Worm (Caenorhabditis elegans) whole organism, young adult: Measurements from ENCODE around the gene F41G3.3.

Experiments
- D2030.7 ChIP-seq: fragments of 200-800 bp; sonication (Bioruptor generic); IDR thresholded peaks from 2 replicates; pipeline ENCODE4 v1.3.6; 2022; ENCODE audit warnings: missing genetic modification reagents, missing genetic modification characterization, missing compliant biosample characterization
- F37B4.10 ChIP-seq: fragments of 200-800 bp; sonication (Bioruptor generic); IDR thresholded peaks from 2 replicates; pipeline ENCODE4 v1.3.6; 2022; ENCODE audit warnings: missing genetic modification characterization, missing compliant biosample characterization
- F52B5.7 ChIP-seq: sonication (generic microtip); optimal IDR thresholded peaks from 2 replicates; lab custom pipeline; 2016; ENCODE audit warnings: mild to moderate bottlenecking, missing genetic modification characterization, missing compliant biosample characterization
- F55B11.4 ChIP-seq: sonication (generic microtip); optimal IDR thresholded peaks from 2 replicates; lab custom pipeline; 2016; ENCODE audit warnings: missing compliant biosample characterization, missing genetic modification characterization, borderline replicate concordance; ENCODE audit not compliant: insufficient read depth
- Y95B8A.8 ChIP-seq: fragments of 200-800 bp; sonication (Bioruptor generic); IDR thresholded peaks from 2 replicates; pipeline ENCODE4 v1.3.6; 2022; ENCODE audit warnings: missing genetic modification reagents, missing genetic modification characterization, missing compliant biosample characterization
- akir-1 ChIP-seq: fragments of 200-800 bp; sonication (Bioruptor generic); optimal IDR thresholded peaks from 2 replicates; lab custom pipeline; 2018; ENCODE audit warnings: mild to moderate bottlenecking, missing genetic modification characterization, moderate library complexity, missing compliant biosample characterization
- aptf-3 ChIP-seq: fragments of 200-800 bp; sonication (Bioruptor generic); IDR thresholded peaks from 2 replicates; pipeline ENCODE4 v1.3.6; 2022; ENCODE audit warnings: missing genetic modification characterization, missing compliant biosample characterization
- attf-5 ChIP-seq: fragments of 200-800 bp; sonication (Bioruptor generic); optimal IDR thresholded peaks from 2 replicates; lab custom pipeline; 2018; ENCODE audit warnings: mild to moderate bottlenecking, missing genetic modification characterization, missing compliant biosample characterization
- attf-6 ChIP-seq: fragments of 200-800 bp; sonication (Bioruptor generic); IDR thresholded peaks from 2 replicates; pipeline ENCODE4 v1.3.6; 2022; ENCODE audit warnings: missing genetic modification reagents, missing genetic modification characterization, missing compliant biosample characterization
- cebp-1 ChIP-seq, 2 experiments: fragments of 200-800 bp in 1 of 2; sonication (Bioruptor generic) in 1 of 2; sonication (generic microtip) in 1 of 2; IDR thresholded peaks in 1 of 2; optimal IDR thresholded peaks in 1 of 2; 2 replicates each; pipeline versions ENCODE4 v1.3.6 to Lab custom; 2017 to 2022; ENCODE audit warnings: missing compliant biosample characterization in 2 of 2, missing genetic modification characterization in 2 of 2, mild to moderate bottlenecking in 1 of 2, missing genetic modification reagents in 1 of 2, moderate library complexity in 1 of 2
- ceh-27 ChIP-seq: fragments of 200-800 bp; sonication (Bioruptor generic); optimal IDR thresholded peaks from 2 replicates; lab custom pipeline; 2018; ENCODE audit warnings: mild to moderate bottlenecking, missing genetic modification characterization, moderate library complexity, missing compliant biosample characterization
- ceh-40 ChIP-seq: fragments of 200-800 bp; sonication (Bioruptor generic); IDR thresholded peaks from 2 replicates; pipeline ENCODE4 v1.3.6; 2022; ENCODE audit warnings: missing genetic modification characterization, missing compliant biosample characterization
- ceh-58 ChIP-seq: fragments of 200-800 bp; sonication (Bioruptor generic); IDR thresholded peaks from 2 replicates; pipeline ENCODE4 v1.3.6; 2022; ENCODE audit warnings: missing genetic modification characterization, missing compliant biosample characterization
- chd-7 ChIP-seq: sonication (generic microtip); optimal IDR thresholded peaks from 2 replicates; lab custom pipeline; 2016; ENCODE audit warnings: mild to moderate bottlenecking, missing genetic modification characterization, moderate library complexity, missing compliant biosample characterization
- dox-1 ChIP-seq: fragments of 200-800 bp; sonication (Bioruptor generic); IDR thresholded peaks from 2 replicates; pipeline ENCODE4 v1.3.6; 2022; ENCODE audit warnings: missing genetic modification reagents, missing genetic modification characterization, missing compliant biosample characterization
- efl-1 ChIP-seq: fragments of 150-350 bp; optimal IDR thresholded peaks from 2 replicates; lab custom pipeline; 2014; ENCODE audit warnings: missing biosample characterization, missing genetic modification reagents, missing genetic modification characterization
- egl-18 ChIP-seq: fragments of 200-800 bp; sonication (Bioruptor generic); IDR thresholded peaks from 2 replicates; pipeline ENCODE4 v1.3.6; 2022; ENCODE audit warnings: missing genetic modification reagents, missing genetic modification characterization, missing compliant biosample characterization
- egl-44 ChIP-seq: fragments of 200-800 bp; sonication (Bioruptor generic); IDR thresholded peaks from 2 replicates; pipeline ENCODE4 v1.3.6; 2022; ENCODE audit warnings: missing genetic modification reagents, missing genetic modification characterization, missing compliant biosample characterization
- fkh-3 ChIP-seq: sonication (generic microtip); optimal IDR thresholded peaks from 2 replicates; lab custom pipeline; 2016; ENCODE audit warnings: mild to moderate bottlenecking, missing genetic modification characterization, missing compliant biosample characterization
- let-526 ChIP-seq: fragments of 200-800 bp; sonication (Bioruptor generic); IDR thresholded peaks from 2 replicates; pipeline ENCODE4 v1.3.6; 2022; ENCODE audit warnings: missing genetic modification reagents, missing genetic modification characterization, missing compliant biosample characterization
- lir-1 ChIP-seq: fragments of 200-800 bp; sonication (Bioruptor generic); conservative IDR thresholded peaks from 2 replicates; pipeline ENCODE4 v1.3.6; 2022; ENCODE audit warnings: missing genetic modification reagents, missing genetic modification characterization, missing compliant biosample characterization
- lsl-1 ChIP-seq: fragments of 200-800 bp; sonication (Bioruptor generic); optimal IDR thresholded peaks from 2 replicates; lab custom pipeline; 2018; ENCODE audit warnings: mild to moderate bottlenecking, missing genetic modification characterization, moderate library complexity, missing compliant biosample characterization
- madf-8 ChIP-seq: fragments of 200-800 bp; sonication (Bioruptor generic); conservative IDR thresholded peaks from 2 replicates; pipeline ENCODE4 v1.3.6; 2022; ENCODE audit warnings: missing genetic modification reagents, missing genetic modification characterization, missing compliant biosample characterization
- mcd-1 ChIP-seq: fragments of 200-800 bp; sonication (Bioruptor generic); IDR thresholded peaks from 2 replicates; pipeline ENCODE4 v1.3.6; 2022; ENCODE audit warnings: missing genetic modification reagents, missing genetic modification characterization, missing compliant biosample characterization
- nfya-1 ChIP-seq: sonication (generic microtip); optimal IDR thresholded peaks from 2 replicates; lab custom pipeline; 2017; ENCODE audit warnings: antibody characterized with exemption, missing compliant biosample characterization, missing genetic modification characterization, borderline replicate concordance; ENCODE audit not compliant: insufficient read depth
- nfya-2 ChIP-seq: fragments of 200-800 bp; sonication (Bioruptor generic); IDR thresholded peaks from 2 replicates; pipeline ENCODE4 v1.3.6; 2022; ENCODE audit warnings: missing genetic modification reagents, missing genetic modification characterization, missing compliant biosample characterization
- nhr-120 ChIP-seq: fragments of 200-800 bp; sonication (Bioruptor generic); IDR thresholded peaks from 2 replicates; pipeline ENCODE4 v1.3.6; 2022; ENCODE audit warnings: missing genetic modification characterization, missing compliant biosample characterization
- nhr-27 ChIP-seq: fragments of 200-800 bp; sonication (Bioruptor generic); optimal IDR thresholded peaks from 2 replicates; lab custom pipeline; 2018; ENCODE audit warnings: mild to moderate bottlenecking, missing genetic modification characterization, moderate library complexity, missing compliant biosample characterization
- nhr-80 ChIP-seq: sonication (generic microtip); optimal IDR thresholded peaks from 2 replicates; lab custom pipeline; 2016; ENCODE audit warnings: missing genetic modification characterization, missing compliant biosample characterization
- pbrm-1 ChIP-seq: fragments of 200-800 bp; sonication (Bioruptor generic); IDR thresholded peaks from 2 replicates; pipeline ENCODE4 v1.3.6; 2022; ENCODE audit warnings: missing genetic modification reagents, missing genetic modification characterization, missing compliant biosample characterization
- repo-1 ChIP-seq: sonication (generic microtip); optimal IDR thresholded peaks from 2 replicates; lab custom pipeline; 2017; ENCODE audit warnings: mild to moderate bottlenecking, missing genetic modification characterization, missing compliant biosample characterization
- snpc-1.1 ChIP-seq: sonication (generic microtip); optimal IDR thresholded peaks from 2 replicates; lab custom pipeline; 2017; ENCODE audit warnings: missing genetic modification characterization, mild to moderate bottlenecking, missing compliant biosample characterization, antibody characterized with exemption, moderate library complexity, missing genotype, missing genetic modification reagents; ENCODE audit not compliant: insufficient read depth
- snpc-4 ChIP-seq, 5 experiments: fragments of 150-350 bp in 1 of 5; sonication (generic microtip) in 4 of 5; optimal IDR thresholded peaks; 2 replicates each; lab custom pipeline; 2014 to 2018; ENCODE audit warnings: missing genetic modification characterization in 5 of 5, missing biosample characterization in 3 of 5, antibody characterized with exemption in 2 of 5, mild to moderate bottlenecking in 2 of 5, missing compliant biosample characterization in 2 of 5, missing genotype in 2 of 5, moderate library complexity in 2 of 5, missing genetic modification reagents in 1 of 5
- somi-1 ChIP-seq: fragments of 200-800 bp; sonication (Bioruptor generic); optimal IDR thresholded peaks from 2 replicates; lab custom pipeline; 2018; ENCODE audit warnings: mild to moderate bottlenecking, missing genetic modification characterization, missing compliant biosample characterization
- sptf-2 ChIP-seq: fragments of 200-800 bp; sonication (Bioruptor generic); optimal IDR thresholded peaks from 2 replicates; lab custom pipeline; 2018; ENCODE audit warnings: mild to moderate bottlenecking, missing genetic modification characterization, missing compliant biosample characterization
- unc-62 ChIP-seq: fragments of 150-350 bp; optimal IDR thresholded peaks from 2 replicates; lab custom pipeline; 2014; ENCODE audit warnings: missing biosample characterization, missing genetic modification reagents, missing genetic modification characterization
- ztf-22 ChIP-seq: fragments of 200-800 bp; sonication (Bioruptor generic); optimal IDR thresholded peaks from 2 replicates; lab custom pipeline; 2018; ENCODE audit warnings: mild to moderate bottlenecking, missing genetic modification characterization, moderate library complexity, missing compliant biosample characterization
- ztf-25 ChIP-seq: fragments of 200-800 bp; sonication (Bioruptor generic); IDR thresholded peaks from 2 replicates; pipeline ENCODE4 v1.3.6; 2022; ENCODE audit warnings: missing genetic modification reagents, missing genetic modification characterization, missing compliant biosample characterization
- ztf-28 ChIP-seq: fragments of 200-800 bp; sonication (Bioruptor generic); IDR thresholded peaks from 2 replicates; pipeline ENCODE4 v1.3.6; 2022; ENCODE audit warnings: missing genetic modification reagents, missing genetic modification characterization, missing compliant biosample characterization

Gene F41G3.3

DNA sequence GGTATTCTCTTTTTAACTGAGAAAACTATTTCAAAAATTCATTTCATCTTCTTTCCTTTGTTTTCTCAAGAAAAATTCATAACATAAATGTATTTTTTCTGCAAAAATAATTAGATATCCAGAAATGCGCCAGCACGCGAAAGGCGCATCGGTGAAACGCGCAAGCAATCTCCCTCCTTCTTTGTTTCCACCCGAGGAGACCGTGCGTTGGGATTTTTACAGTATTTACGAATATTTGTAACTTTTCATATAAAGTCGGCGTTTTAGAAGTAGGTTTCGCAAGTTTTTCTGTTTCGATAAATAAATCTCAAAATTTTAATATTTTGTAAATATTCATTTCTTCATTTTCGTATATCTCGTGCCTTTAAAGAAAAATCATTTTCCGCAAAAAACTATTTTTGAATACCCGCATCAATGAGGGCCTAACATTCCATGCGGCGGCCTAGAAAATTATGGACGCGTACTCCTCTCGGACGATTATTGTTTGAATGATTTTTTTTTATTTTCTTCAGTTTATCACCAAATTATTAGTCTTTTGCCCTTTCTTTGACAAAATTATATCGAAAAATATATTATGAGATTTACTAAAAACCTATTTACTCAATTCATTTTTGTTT is 20.2 kb downstream of the F41G3.3 start, which contains the start of gene ssup-72 (continued):
- TF ChIP-seq nhr-27 (tag; lab: Kevin White, UChicago) (no peak), sptf-2 (no peak), ceh-27 (GFP tag; lab: Kevin White, UChicago) (peak; percentile 55), chd-7 (tag; lab: Kevin White, UChicago) (no peak), unc-62 (no peak), snpc-4 (GFP tag; optimal IDR thresholded peaks at IDR 0.05; lab: Kevin White, UChicago) (no peak), snpc-4 (tag; optimal IDR thresholded peaks at IDR 0.05; lab: Kevin White, UChicago) (peak in 2 of 4 experiments; percentile 8 to 33), efl-1 (GFP tag; lab: Kevin White, UChicago) (peak; percentile 48), egl-18 (GFP tag; lab: Robert Waterston, UW) (no peak), ztf-28 (GFP tag; lab: Robert Waterston, UW) (no peak), somi-1 (GFP tag; lab: Kevin White, UChicago) (no peak), fkh-3 (tag; lab: Kevin White, UChicago) (no peak), nfya-2 (GFP tag; lab: Robert Waterston, UW) (no peak), F52B5.7 (tag; lab: Kevin White, UChicago) (no peak), D2030.7 (peak; percentile 76), madf-8 (GFP tag; lab: Robert Waterston, UW) (peak; percentile 50), aptf-3 (GFP tag; lab: Robert Waterston, UW) (no peak), nfya-1 (tag; lab: Kevin White, UChicago) (no peak), repo-1 (tag; lab: Kevin White, UChicago) (no peak), Y95B8A.8 (GFP tag; lab: Robert Waterston, UW) (no peak), nhr-80 (tag; lab: Kevin White, UChicago) (no peak), F37B4.10 (GFP tag; lab: Robert Waterston, UW) (no peak), ztf-25 (GFP tag; lab: Robert Waterston, UW) (0 out of 2 replicates have a peak, but pooled peaks have one; percentile 6), F55B11.4 (tag; lab: Kevin White, UChicago) (no peak), attf-6 (GFP tag; lab: Robert Waterston, UW) (no peak), cebp-1 (GFP tag; IDR thresholded peaks at IDR 0.05; lab: Robert Waterston, UW) (no peak), cebp-1 (tag; optimal IDR thresholded peaks at IDR 0.05; lab: Kevin White, UChicago) (no peak), ceh-58 (no peak), mcd-1 (peak; percentile 62; the same call in 1 of the 2 replicates), ztf-22 (GFP tag; lab: Kevin White, UChicago) (no peak), lsl-1 (GFP tag; lab: Kevin White, UChicago) (peak; percentile 60), let-526 (GFP tag; lab: Robert Waterston, UW) (no peak)

DNA sequence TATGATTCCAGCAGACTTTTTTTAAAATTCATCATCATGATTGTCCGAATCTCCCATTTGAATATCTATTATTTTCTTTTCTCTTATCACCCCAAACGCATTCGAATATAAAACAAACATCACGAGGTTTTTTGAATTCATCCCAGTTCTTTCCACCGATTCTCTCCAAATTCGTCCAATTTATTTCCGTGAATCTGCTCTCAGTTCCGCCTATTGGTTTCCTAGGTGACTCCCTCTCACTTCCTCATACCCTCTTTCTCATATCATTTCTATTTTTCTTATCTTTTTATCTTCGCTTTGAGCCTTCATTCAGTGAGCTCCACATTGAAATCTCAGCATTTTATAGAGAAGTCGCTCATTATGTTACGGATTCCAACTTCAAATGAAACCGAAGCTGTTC is 22.8 kb downstream of the F41G3.3 start, which contains the start of gene T13C2.7:
T13C2.7 (plus strand) TSS at position 301 of the 400 bp plus-strand sequence.
- TF ChIP-seq ceh-40: no peak
- no peak for TF ChIP-seq akir-1 (GFP tag; lab: Kevin White, UChicago)
- TF ChIP-seq egl-44 (GFP tag; lab: Robert Waterston, UW): no peak
- TF ChIP-seq dox-1 (GFP tag; lab: Robert Waterston, UW): no peak
- no peak for TF ChIP-seq lir-1 (GFP tag; lab: Robert Waterston, UW)
- TF ChIP-seq attf-5 (GFP tag; lab: Kevin White, UChicago): no peak
- TF ChIP-seq snpc-1.1: no peak
- TF ChIP-seq nhr-120 (GFP tag; lab: Robert Waterston, UW): no peak
- TF ChIP-seq pbrm-1 (GFP tag; lab: Robert Waterston, UW): no peak
- TF ChIP-seq D2030.7: no peak
- TF ChIP-seq, all 124 proteins: peak for 0
